Fruit fly (Drosophila melanogaster): ENCODE results near the gene TfIIFalpha.

The TfIIFalpha gene

DNA sequence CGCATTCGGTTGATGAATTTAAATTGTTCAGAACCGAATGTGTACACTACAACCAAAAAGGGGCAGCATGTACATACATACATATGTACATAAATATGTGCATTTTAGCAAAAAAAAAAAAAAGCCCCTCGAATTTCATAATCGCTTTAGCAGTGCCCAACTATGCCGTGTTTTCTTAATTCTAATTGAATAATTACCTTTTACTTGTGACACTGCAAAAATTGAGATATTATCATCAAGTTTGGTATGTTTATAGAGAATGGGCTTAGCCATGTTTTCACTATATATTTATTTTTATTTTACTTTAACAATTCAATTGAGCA, 21.2 kb downstream of the TfIIFalpha start:
- TF ChIP-seq Myc (optimal IDR thresholded peaks at IDR 0.05) (no peak), ttk (optimal IDR thresholded peaks at IDR 0.05) (no peak), h (optimal IDR thresholded peaks at IDR 0.05) (no peak), insv (optimal IDR thresholded peaks at IDR 0.05) (no peak)

DNA sequence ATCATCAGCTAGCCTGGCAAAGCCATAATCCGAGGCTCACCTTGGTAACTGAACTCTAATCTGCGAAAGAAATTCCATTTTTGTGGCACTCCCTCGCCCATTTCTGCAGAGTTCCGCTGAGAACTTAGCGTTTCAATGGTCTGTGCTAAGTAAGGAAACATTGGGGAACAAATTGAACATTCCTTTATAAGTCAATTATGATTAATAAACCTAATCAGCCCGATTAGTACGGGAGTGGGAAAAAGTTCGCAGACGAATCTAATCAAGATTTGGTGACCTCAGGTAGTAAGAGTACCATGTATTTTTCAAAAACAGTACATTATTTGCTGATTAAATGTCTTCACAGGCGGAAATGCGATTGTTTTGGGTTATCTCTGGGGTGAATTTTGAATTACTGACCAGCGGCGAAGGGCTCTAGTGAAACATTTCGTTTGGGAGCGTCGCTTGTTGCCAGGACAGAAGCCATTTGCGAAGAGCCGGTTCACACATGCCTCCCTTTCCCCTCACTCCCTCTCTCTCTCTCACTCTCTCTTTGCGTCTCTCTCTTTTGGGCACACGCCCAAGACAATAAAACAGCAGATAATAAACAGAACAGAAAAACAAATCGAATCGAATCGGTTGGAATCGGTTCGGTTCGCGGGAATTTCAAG, 22.4 kb downstream of the TfIIFalpha start:
- TF ChIP-seq psq (optimal IDR thresholded peaks at IDR 0.05) (no peak), h (optimal IDR thresholded peaks at IDR 0.05) (no peak), insv (optimal IDR thresholded peaks at IDR 0.05) (no peak), Myc (optimal IDR thresholded peaks at IDR 0.05) (no peak), Sin3A (optimal IDR thresholded peaks at IDR 0.05) (no peak), ttk (optimal IDR thresholded peaks at IDR 0.05) (no peak)

- TF ChIP-seq insv (optimal IDR thresholded peaks at IDR 0.05), result no peak
- TF ChIP-seq Sin3A (optimal IDR thresholded peaks at IDR 0.05), result no peak
- TF ChIP-seq ttk (optimal IDR thresholded peaks at IDR 0.05), result no peak
- TF ChIP-seq Myc (optimal IDR thresholded peaks at IDR 0.05), result no peak
- TF ChIP-seq h (optimal IDR thresholded peaks at IDR 0.05), result no peak
Measured at dm6 chr3R:6403674-6404073, 23.4 kb downstream of the TfIIFalpha start.

- TF ChIP-seq ttk (optimal IDR thresholded peaks at IDR 0.05), result no peak
- no peak for TF ChIP-seq Myc (optimal IDR thresholded peaks at IDR 0.05)
- no peak for TF ChIP-seq psq (optimal IDR thresholded peaks at IDR 0.05)
- no peak for TF ChIP-seq h (optimal IDR thresholded peaks at IDR 0.05)
- no peak for TF ChIP-seq insv (optimal IDR thresholded peaks at IDR 0.05)
- TF ChIP-seq Sin3A (optimal IDR thresholded peaks at IDR 0.05), result no peak
Measured at dm6 chr3R:6404174-6404573, 23.9 kb downstream of the TfIIFalpha start.

dm6 chr3R:6405239-6405638, 25.0 kb downstream of the TfIIFalpha start:
- TF ChIP-seq psq (optimal IDR thresholded peaks at IDR 0.05) (no peak), h (optimal IDR thresholded peaks at IDR 0.05) (no peak)

dm6 chr3R:6405674-6406565, 25.7 kb downstream of the TfIIFalpha start, which contains the start of gene Dmtn:
Gene Dmtn (minus strand): TSS chr3R:6405895.
- TF ChIP-seq psq (optimal IDR thresholded peaks at IDR 0.05) (peak; percentile 86), insv (optimal IDR thresholded peaks at IDR 0.05) (no peak), Sin3A (optimal IDR thresholded peaks at IDR 0.05) (no peak), h (optimal IDR thresholded peaks at IDR 0.05) (no peak), ttk (optimal IDR thresholded peaks at IDR 0.05) (no peak), Myc (optimal IDR thresholded peaks at IDR 0.05) (no peak)

- peak; percentile 92 for TF ChIP-seq psq (optimal IDR thresholded peaks at IDR 0.05)
- no peak for TF ChIP-seq insv (optimal IDR thresholded peaks at IDR 0.05)
Measured at dm6 chr3R:6406566-6407098, 26.4 kb downstream of the TfIIFalpha start, which contains the start of gene gpp. Gene gpp (plus strand): TSS chr3R:6406855.

dm6 chr3R:6407544-6407943, 27.3 kb downstream of the TfIIFalpha start:
- TF ChIP-seq Sin3A (optimal IDR thresholded peaks at IDR 0.05) (no peak), psq (optimal IDR thresholded peaks at IDR 0.05) (no peak), h (optimal IDR thresholded peaks at IDR 0.05) (no peak), Myc (optimal IDR thresholded peaks at IDR 0.05) (no peak), insv (optimal IDR thresholded peaks at IDR 0.05) (no peak), ttk (optimal IDR thresholded peaks at IDR 0.05) (no peak)

DNA sequence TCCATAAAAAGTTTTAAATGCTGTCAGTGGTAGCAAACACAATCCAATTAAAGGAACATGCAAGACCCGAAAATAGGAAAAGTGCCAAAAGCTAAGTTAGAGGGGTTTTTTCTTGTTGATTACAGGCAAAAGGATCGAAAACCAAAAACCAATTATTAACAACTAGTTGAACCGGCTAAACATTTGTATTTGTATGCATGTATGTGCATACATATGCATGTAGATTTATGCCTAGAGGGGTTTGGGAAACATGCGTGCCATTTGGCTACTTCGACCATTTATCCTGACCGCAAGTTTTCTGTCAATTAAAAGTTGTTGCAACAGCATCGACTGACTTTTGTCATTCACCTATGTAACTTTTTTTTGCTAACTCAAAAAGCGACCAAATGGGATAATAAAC, 28.2 kb downstream of the TfIIFalpha start:
- no peak for TF ChIP-seq ttk (optimal IDR thresholded peaks at IDR 0.05)

dm6 chr3R:6409153-6409571, 28.9 kb downstream of the TfIIFalpha start:
- no peak for TF ChIP-seq ttk (optimal IDR thresholded peaks at IDR 0.05)
- TF ChIP-seq h (optimal IDR thresholded peaks at IDR 0.05), result no peak

- TF ChIP-seq h (optimal IDR thresholded peaks at IDR 0.05) (no peak), insv (optimal IDR thresholded peaks at IDR 0.05) (no peak), Sin3A (optimal IDR thresholded peaks at IDR 0.05) (no peak), ttk (optimal IDR thresholded peaks at IDR 0.05) (no peak), Myc (optimal IDR thresholded peaks at IDR 0.05) (no peak), psq (optimal IDR thresholded peaks at IDR 0.05) (no peak)
Measured at dm6 chr3R:6410412-6411225, 30.4 kb downstream of the TfIIFalpha start.

- no peak for TF ChIP-seq insv (optimal IDR thresholded peaks at IDR 0.05)
- TF ChIP-seq h (optimal IDR thresholded peaks at IDR 0.05), result no peak
- TF ChIP-seq Sin3A (optimal IDR thresholded peaks at IDR 0.05), result no peak
- no peak for TF ChIP-seq psq (optimal IDR thresholded peaks at IDR 0.05)
- TF ChIP-seq Myc (optimal IDR thresholded peaks at IDR 0.05), result no peak
- no peak for TF ChIP-seq ttk (optimal IDR thresholded peaks at IDR 0.05)
Measured at dm6 chr3R:6411454-6412204, 31.4 kb downstream of the TfIIFalpha start.
